Fruit fly (Drosophila melanogaster): ENCODE measurements around the gene beta'COP.

The beta'COP gene

dm6 chr2L:13368940-13369339, 9.8 kb upstream of the beta'COP start, which contains the start of gene CG31855:
CG31855 (plus strand) TSS chr2L:13369204.
- no peak for TF ChIP-seq CG8478 (optimal IDR thresholded peaks at IDR 0.05)
- TF ChIP-seq pan (optimal IDR thresholded peaks at IDR 0.05) = no peak
- no peak for TF ChIP-seq usp (GFP tag; optimal IDR thresholded peaks at IDR 0.05)
- no peak for TF ChIP-seq Dll (optimal IDR thresholded peaks at IDR 0.05)
- no peak for TF ChIP-seq EcR (GFP tag; optimal IDR thresholded peaks at IDR 0.05)
- no peak for TF ChIP-seq psq (optimal IDR thresholded peaks at IDR 0.05)

DNA sequence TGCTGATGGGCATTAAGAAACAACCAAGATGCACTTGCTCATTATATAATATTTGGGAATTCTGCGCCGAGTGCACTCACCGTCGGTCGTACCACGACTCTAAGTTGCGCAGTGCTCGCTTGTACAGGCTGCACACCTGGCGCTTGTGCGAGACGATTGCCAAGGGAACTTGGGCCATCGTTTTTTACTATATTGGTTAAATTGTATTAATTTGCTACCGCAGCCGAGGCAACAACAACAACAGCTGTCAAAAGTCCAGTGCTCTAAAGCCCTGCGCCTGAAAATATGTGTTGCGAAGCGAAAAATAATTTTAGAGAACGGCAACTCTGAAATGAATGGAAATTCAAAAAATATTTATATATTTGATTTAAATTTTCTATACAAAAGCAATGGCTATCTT, 7.9 kb upstream of the beta'COP start, which contains the start of gene ND-B22:
Gene ND-B22, minus strand, starts transcription at position 349 of the 400 bp plus-strand sequence.
- no peak for TF ChIP-seq Dll (optimal IDR thresholded peaks at IDR 0.05)
- no peak for TF ChIP-seq CG8478 (optimal IDR thresholded peaks at IDR 0.05)
- TF ChIP-seq EcR (GFP tag; optimal IDR thresholded peaks at IDR 0.05) = no peak
- no peak for TF ChIP-seq usp (GFP tag; optimal IDR thresholded peaks at IDR 0.05)
- no peak for TF ChIP-seq pan (optimal IDR thresholded peaks at IDR 0.05)
- no peak for TF ChIP-seq psq (optimal IDR thresholded peaks at IDR 0.05)

DNA sequence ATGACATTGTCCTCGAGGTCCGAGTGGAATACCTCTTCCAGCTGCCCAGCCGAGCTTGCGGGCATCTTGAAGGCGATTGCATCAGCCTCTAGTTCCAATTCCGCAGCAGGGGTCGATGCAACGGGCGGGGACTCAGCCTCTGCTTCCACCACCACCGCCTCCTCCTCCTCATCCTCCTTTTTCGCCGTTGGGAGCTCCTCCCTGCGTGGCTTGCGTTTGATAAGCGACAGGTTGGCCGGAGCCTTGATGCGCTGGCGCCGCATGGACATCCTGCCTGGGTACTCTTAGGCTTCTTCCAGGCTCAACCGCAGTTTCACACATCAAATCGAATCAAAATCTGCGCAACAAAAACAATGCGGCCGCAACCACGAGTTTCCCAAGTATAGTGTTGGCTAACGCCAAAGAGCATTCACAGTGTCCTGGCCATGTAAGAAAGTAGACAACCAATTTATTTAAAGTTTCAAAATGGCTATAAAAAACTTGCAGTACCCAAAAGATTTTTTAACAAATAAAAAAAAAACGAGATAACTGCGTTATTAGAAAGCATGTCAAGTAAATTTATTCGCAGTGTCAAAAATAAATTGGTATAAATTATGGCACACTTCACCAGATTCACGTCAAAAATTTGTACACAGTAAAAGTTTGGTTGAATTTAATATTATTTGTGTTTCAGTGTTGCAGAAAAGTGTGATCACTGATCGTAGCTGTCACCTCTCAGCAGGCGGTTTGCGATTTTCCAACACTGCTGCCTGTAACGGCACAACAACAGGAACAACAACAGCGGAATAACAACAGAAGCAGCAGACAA, 5.1 kb upstream of the beta'COP start, which contains the start of the genes Bdp1 and CG6565:
Gene Bdp1, minus strand, starts transcription at position 456 of the 808 bp plus-strand sequence.
Gene CG6565, plus strand, starts transcription at position 585 of the 808 bp plus-strand sequence.
- TF ChIP-seq psq (optimal IDR thresholded peaks at IDR 0.05) (no peak), EcR (GFP tag; optimal IDR thresholded peaks at IDR 0.05) (no peak), pan (optimal IDR thresholded peaks at IDR 0.05) (no peak), Dll (optimal IDR thresholded peaks at IDR 0.05) (no peak), CG8478 (optimal IDR thresholded peaks at IDR 0.05) (no peak), usp (GFP tag; optimal IDR thresholded peaks at IDR 0.05) (no peak)

dm6 chr2L:13376086-13376485, 2.6 kb upstream of the beta'COP start:
- TF ChIP-seq EcR (GFP tag; optimal IDR thresholded peaks at IDR 0.05) (no peak), Dll (optimal IDR thresholded peaks at IDR 0.05) (no peak), psq (optimal IDR thresholded peaks at IDR 0.05) (no peak), CG8478 (optimal IDR thresholded peaks at IDR 0.05) (no peak), pan (optimal IDR thresholded peaks at IDR 0.05) (no peak), usp (GFP tag; optimal IDR thresholded peaks at IDR 0.05) (no peak)

- TF ChIP-seq EcR (GFP tag; optimal IDR thresholded peaks at IDR 0.05) (no peak), usp (GFP tag; optimal IDR thresholded peaks at IDR 0.05) (no peak), CG8478 (optimal IDR thresholded peaks at IDR 0.05) (no peak), Dll (optimal IDR thresholded peaks at IDR 0.05) (no peak), psq (optimal IDR thresholded peaks at IDR 0.05) (no peak), pan (optimal IDR thresholded peaks at IDR 0.05) (no peak)
Measured at dm6 chr2L:13382351-13383029, 3.8 kb downstream of the beta'COP start, which contains the start of gene loqs. loqs (plus strand) TSS chr2L:13382652.

dm6 chr2L:13387255-13387654, 8.6 kb downstream of the beta'COP start, which contains the start of the genes Ing5 and CG7099:
Ing5 (minus strand) TSS chr2L:13387312.
CG7099 (plus strand) TSS chr2L:13387571.
- TF ChIP-seq psq (optimal IDR thresholded peaks at IDR 0.05) (no peak), EcR (GFP tag; optimal IDR thresholded peaks at IDR 0.05) (no peak)

- TF ChIP-seq usp (GFP tag; optimal IDR thresholded peaks at IDR 0.05) (no peak), psq (optimal IDR thresholded peaks at IDR 0.05) (no peak), pan (optimal IDR thresholded peaks at IDR 0.05) (no peak), Dll (optimal IDR thresholded peaks at IDR 0.05) (no peak), CG8478 (optimal IDR thresholded peaks at IDR 0.05) (no peak), EcR (GFP tag; optimal IDR thresholded peaks at IDR 0.05) (no peak)
Measured at dm6 chr2L:13394903-13395302, 16.2 kb downstream of the beta'COP start, which contains the start of gene RpL24. RpL24 (minus strand) TSS chr2L:13395131.

DNA sequence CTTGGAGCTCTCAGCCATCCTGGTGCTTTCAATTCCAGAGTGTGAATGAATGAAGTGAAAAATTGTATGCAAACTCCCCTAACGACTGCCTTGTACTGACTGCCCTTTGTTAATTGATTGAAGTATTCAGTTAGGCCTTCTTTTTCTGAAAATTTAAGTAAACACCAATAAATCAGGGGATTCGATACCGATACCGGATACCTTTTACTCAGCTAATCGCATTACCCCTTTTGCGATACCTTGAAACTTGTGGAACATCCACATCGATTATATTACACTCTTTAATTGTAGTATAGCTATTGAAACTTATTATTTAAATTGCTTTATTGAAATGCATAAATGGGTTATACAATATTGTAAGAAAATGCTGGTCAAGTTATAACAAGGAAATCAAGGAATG, 17.4 kb downstream of the beta'COP start, which contains the start of gene CG16957:
Gene CG16957, minus strand, starts transcription at position 101 of the 400 bp plus-strand sequence.
- no peak for TF ChIP-seq pan (optimal IDR thresholded peaks at IDR 0.05)
- TF ChIP-seq Dll (optimal IDR thresholded peaks at IDR 0.05) = no peak
- no peak for TF ChIP-seq EcR (GFP tag; optimal IDR thresholded peaks at IDR 0.05)
- TF ChIP-seq CG8478 (optimal IDR thresholded peaks at IDR 0.05) = no peak
- no peak for TF ChIP-seq usp (GFP tag; optimal IDR thresholded peaks at IDR 0.05)

DNA sequence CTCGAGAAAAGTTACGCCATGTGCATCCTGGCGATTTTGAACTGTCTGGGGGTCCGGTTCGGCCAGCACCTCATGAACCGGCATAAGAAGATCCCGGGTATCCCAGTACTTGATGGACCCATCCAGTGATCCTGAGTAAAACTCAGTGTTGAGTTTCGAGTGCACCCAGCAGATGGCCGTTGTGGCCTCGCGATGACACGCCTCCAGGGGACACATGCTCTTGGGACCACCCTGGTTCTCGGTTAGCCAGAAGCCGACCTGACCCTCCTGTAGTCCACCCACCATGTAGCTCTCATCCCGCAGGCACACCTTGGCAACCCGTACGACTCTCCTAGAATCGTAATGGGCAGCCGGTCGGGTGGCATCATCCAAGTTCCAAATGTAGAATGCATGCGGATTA, 18.7 kb downstream of the beta'COP start:
- TF ChIP-seq usp (GFP tag; optimal IDR thresholded peaks at IDR 0.05) (no peak), pan (optimal IDR thresholded peaks at IDR 0.05) (no peak), psq (optimal IDR thresholded peaks at IDR 0.05) (no peak), EcR (GFP tag; optimal IDR thresholded peaks at IDR 0.05) (no peak), Dll (optimal IDR thresholded peaks at IDR 0.05) (no peak), CG8478 (optimal IDR thresholded peaks at IDR 0.05) (no peak)

DNA sequence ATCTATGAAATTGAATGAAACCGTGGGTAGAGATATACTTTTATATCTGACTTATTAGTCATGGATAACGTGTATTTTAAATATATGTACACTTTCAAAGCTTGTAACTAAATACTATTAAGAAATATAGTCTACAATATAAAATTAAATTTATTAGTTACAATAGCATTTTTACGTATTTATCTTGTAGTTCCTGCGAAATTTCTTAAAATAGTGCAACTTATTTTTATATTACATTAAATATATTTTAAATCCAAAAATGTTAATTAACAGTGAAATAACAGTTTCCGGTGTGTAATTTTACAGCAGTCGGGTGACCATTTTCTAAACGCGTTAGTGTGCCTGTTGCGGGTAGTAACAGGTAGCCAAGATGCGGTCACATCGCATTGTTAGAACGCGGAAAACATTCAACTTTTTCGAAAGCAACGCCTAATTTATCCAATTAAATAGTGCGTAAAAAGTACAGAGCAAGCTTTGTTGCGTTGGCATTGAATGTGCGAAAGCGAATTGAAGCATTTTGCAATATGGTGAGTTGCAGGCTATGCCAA, 20.0 kb downstream of the beta'COP start, which contains the start of the genes CG10859 and CG7110:
Gene CG10859, minus strand, starts transcription at position 51 of the 548 bp plus-strand sequence.
Gene CG7110, plus strand, starts transcription at position 378 of the 548 bp plus-strand sequence.
- TF ChIP-seq usp (GFP tag; optimal IDR thresholded peaks at IDR 0.05) (no peak), psq (optimal IDR thresholded peaks at IDR 0.05) (no peak), pan (optimal IDR thresholded peaks at IDR 0.05) (no peak), CG8478 (optimal IDR thresholded peaks at IDR 0.05) (no peak), EcR (GFP tag; optimal IDR thresholded peaks at IDR 0.05) (no peak), Dll (optimal IDR thresholded peaks at IDR 0.05) (no peak)

DNA sequence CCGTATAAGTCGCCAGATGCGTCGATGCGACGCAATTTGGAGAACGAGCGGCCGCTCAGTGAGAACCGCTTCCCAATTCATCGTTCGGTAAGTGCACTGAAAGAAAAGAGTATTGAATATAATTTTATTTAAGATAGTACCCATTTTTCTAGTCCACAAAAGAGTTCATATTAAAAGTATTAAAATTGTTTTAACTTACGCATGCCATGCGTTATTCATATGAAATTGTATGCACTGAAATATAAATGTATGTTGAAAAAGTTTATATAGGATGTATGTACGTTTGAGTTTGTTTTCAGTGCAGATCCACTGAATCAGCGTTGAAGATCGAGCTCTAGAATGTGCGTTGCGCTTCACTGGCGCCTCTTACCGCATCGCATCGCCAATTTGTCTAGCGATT, 20.9 kb downstream of the beta'COP start:
- TF ChIP-seq Dll (optimal IDR thresholded peaks at IDR 0.05) = no peak
- no peak for TF ChIP-seq psq (optimal IDR thresholded peaks at IDR 0.05)
- TF ChIP-seq pan (optimal IDR thresholded peaks at IDR 0.05) = no peak
- TF ChIP-seq EcR (GFP tag; optimal IDR thresholded peaks at IDR 0.05) = no peak
- no peak for TF ChIP-seq CG8478 (optimal IDR thresholded peaks at IDR 0.05)
- TF ChIP-seq usp (GFP tag; optimal IDR thresholded peaks at IDR 0.05) = no peak
